Fruit fly (Drosophila melanogaster) whole organism, pupa: ENCODE data around the gene JhI-21.

Experiments
- CG10348 ChIP-seq: fragments of 200-800 bp; sonication (Bioruptor generic); IDR thresholded peaks from 2 replicates; pipeline ENCODE4 v1.3.6; 2022; ENCODE audit warnings: missing biosample characterization, missing genetic modification characterization
- CG12605 ChIP-seq: fragments of 200-800 bp; sonication (Bioruptor generic); IDR thresholded peaks from 2 replicates; pipeline ENCODE4 v1.3.6; 2022; ENCODE audit warnings: missing biosample characterization, missing genetic modification characterization
- CG13204 ChIP-seq: fragments of 200-800 bp; sonication (Bioruptor generic); optimal IDR thresholded peaks from 2 replicates; lab custom pipeline; 2018; ENCODE audit warnings: missing biosample characterization, mild to moderate bottlenecking, missing genetic modification characterization, moderate library complexity
- CG14655 ChIP-seq: fragments of 200-800 bp; sonication (Bioruptor generic); optimal IDR thresholded peaks from 3 replicates; lab custom pipeline; 2017; ENCODE audit warnings: mild to moderate bottlenecking, missing biosample characterization, missing genetic modification reagents, missing genetic modification characterization
- CG15710 ChIP-seq: fragments of 200-800 bp; sonication (Bioruptor generic); optimal IDR thresholded peaks from 2 replicates; lab custom pipeline; 2018; ENCODE audit warnings: missing biosample characterization, mild to moderate bottlenecking, missing genetic modification characterization, moderate library complexity
- CG17806 ChIP-seq: fragments of 200-800 bp; sonication (Bioruptor generic); optimal IDR thresholded peaks from 2 replicates; lab custom pipeline; 2018; ENCODE audit warnings: missing biosample characterization, mild to moderate bottlenecking, missing genetic modification characterization, moderate library complexity
- CG32121 ChIP-seq: fragments of 200-800 bp; sonication (Bioruptor generic); IDR thresholded peaks from 2 replicates; pipeline ENCODE4 v1.3.6; 2022; ENCODE audit warnings: missing biosample characterization, missing genetic modification characterization
- CG34367 ChIP-seq: fragments of 200-800 bp; sonication (Bioruptor generic); optimal IDR thresholded peaks from 2 replicates; lab custom pipeline; 2018; ENCODE audit warnings: missing biosample characterization, mild to moderate bottlenecking, missing genetic modification characterization
- CG4496 ChIP-seq: fragments of 200-800 bp; sonication (Bioruptor generic); IDR thresholded peaks from 3 replicates; pipeline ENCODE4 v1.3.6; 2022; ENCODE audit warnings: missing biosample characterization, missing genetic modification characterization
- CG8159 ChIP-seq: fragments of 200-800 bp; sonication (Bioruptor generic); optimal IDR thresholded peaks from 3 replicates; lab custom pipeline; 2018; ENCODE audit warnings: missing biosample characterization, mild to moderate bottlenecking, missing genetic modification characterization, moderate library complexity
- CG8301 ChIP-seq: fragments of 200-800 bp; sonication (Bioruptor generic); optimal IDR thresholded peaks from 2 replicates; lab custom pipeline; 2018; ENCODE audit warnings: missing biosample characterization, mild to moderate bottlenecking, missing genetic modification characterization
- CG9948 ChIP-seq: fragments of 200-800 bp; sonication (Bioruptor generic); optimal IDR thresholded peaks from 2 replicates; lab custom pipeline; 2018; ENCODE audit warnings: missing biosample characterization, mild to moderate bottlenecking, missing genetic modification characterization, moderate library complexity
- D1 ChIP-seq: fragments of 200-800 bp; sonication (Bioruptor generic); optimal IDR thresholded peaks from 2 replicates; lab custom pipeline; 2018; ENCODE audit warnings: missing biosample characterization, mild to moderate bottlenecking, missing genetic modification characterization, moderate library complexity
- EcR ChIP-seq: fragments of 200-800 bp; sonication (Bioruptor generic); optimal IDR thresholded peaks from 3 replicates; lab custom pipeline; 2019; ENCODE audit warnings: missing biosample characterization, missing genetic modification characterization, mild to moderate bottlenecking, moderate library complexity, missing genetic modification reagents
- Ets98B ChIP-seq: fragments of 200-800 bp; sonication (Bioruptor generic); IDR thresholded peaks from 2 replicates; pipeline ENCODE4 v1.3.6; 2022; ENCODE audit warnings: missing biosample characterization, missing genetic modification characterization
- Pif1A ChIP-seq: fragments of 200-800 bp; sonication (Bioruptor generic); optimal IDR thresholded peaks from 3 replicates; lab custom pipeline; 2016; ENCODE audit warnings: missing biosample characterization, missing genetic modification characterization
- Pif1B ChIP-seq: fragments of 200-800 bp; sonication (Bioruptor generic); optimal IDR thresholded peaks from 3 replicates; lab custom pipeline; 2016; ENCODE audit warnings: missing biosample characterization, missing genetic modification characterization
- Snoo ChIP-seq: fragments of 200-800 bp; sonication (Bioruptor generic); optimal IDR thresholded peaks from 3 replicates; lab custom pipeline; 2017; ENCODE audit warnings: missing biosample characterization, mild to moderate bottlenecking, missing genetic modification characterization, inconsistent platforms
- fd96Ca ChIP-seq: fragments of 200-800 bp; sonication (Bioruptor generic); IDR thresholded peaks from 3 replicates; pipeline ENCODE4 v1.3.6; 2022; ENCODE audit warnings: missing biosample characterization, missing genetic modification characterization
- gl ChIP-seq: fragments of 200-800 bp; sonication (Bioruptor generic); optimal IDR thresholded peaks from 2 replicates; lab custom pipeline; 2018; ENCODE audit warnings: missing biosample characterization, mild to moderate bottlenecking, missing genetic modification characterization
- rn ChIP-seq: fragments of 200-800 bp; sonication (Bioruptor generic); IDR thresholded peaks from 2 replicates; pipeline ENCODE4 v1.3.6; 2022; ENCODE audit warnings: missing biosample characterization, missing genetic modification characterization

JhI-21 gene

DNA sequence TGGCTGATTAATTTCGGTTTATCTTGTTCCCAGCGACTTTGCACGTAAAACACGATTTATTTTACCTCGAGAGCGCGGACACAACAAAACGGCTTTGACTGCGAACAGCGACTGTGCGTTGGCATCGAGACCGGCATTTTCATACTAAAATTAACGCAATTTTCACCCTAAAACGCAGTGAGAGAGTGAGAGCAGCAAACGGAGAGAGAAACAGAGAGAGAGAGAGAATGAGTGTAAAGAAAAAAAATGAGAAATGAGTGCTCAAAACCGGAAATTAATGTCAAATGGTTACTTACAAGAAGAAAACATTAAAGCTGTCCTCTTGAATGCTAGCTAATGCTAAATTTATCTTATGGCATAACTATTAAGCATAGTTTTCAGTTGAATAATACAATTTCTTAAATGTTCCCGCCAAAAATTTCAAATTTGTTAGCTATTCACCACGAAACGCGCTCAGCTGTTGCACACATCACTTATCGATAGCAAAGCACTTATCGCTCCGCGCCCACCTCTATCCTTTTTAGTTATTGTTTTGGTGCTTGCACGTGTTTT is at the start of gene JhI-21, which contains the start of the genes RpL7-like and CG34164:
TSS of gene JhI-21 (minus strand) at position 206 of the 552 bp plus-strand sequence.
TSS of gene RpL7-like (plus strand) at position 490 of the 552 bp plus-strand sequence.
TSS of gene CG34164 (plus strand) at position 512 of the 552 bp plus-strand sequence.
- TF ChIP-seq CG13204: no peak
- TF ChIP-seq CG8159 (tag; lab: Kevin White, UChicago): no peak
- peak; percentile 6 for TF ChIP-seq Snoo
- TF ChIP-seq rn (GFP tag; lab: Robert Waterston, UW): no peak
- no peak for TF ChIP-seq CG15710 (tag; lab: Kevin White, UChicago)
- peak; percentile 43; the same call in 1 of the 2 replicates for TF ChIP-seq CG12605
- TF ChIP-seq CG8301 (tag; lab: Kevin White, UChicago): no peak
- TF ChIP-seq CG10348 (GFP tag; lab: Robert Waterston, UW): no peak
- no peak for TF ChIP-seq EcR (GFP tag; lab: Kevin White, UChicago)
- TF ChIP-seq CG14655 (GFP tag; lab: Kevin White, UChicago): no peak
- no peak for TF ChIP-seq D1 (tag; lab: Kevin White, UChicago)
- no peak for TF ChIP-seq CG34367 (tag; lab: Kevin White, UChicago)
- peak; percentile 19; the same call in 1 of the 2 replicates for TF ChIP-seq Ets98B
- no peak for TF ChIP-seq Pif1A
- TF ChIP-seq CG4496 (GFP tag; lab: Robert Waterston, UW): no peak
- TF ChIP-seq CG9948 (tag; lab: Kevin White, UChicago): no peak
- no peak for TF ChIP-seq CG32121 (GFP tag; lab: Robert Waterston, UW)
- TF ChIP-seq CG17806: no peak
- TF ChIP-seq gl: no peak
- TF ChIP-seq fd96Ca (GFP tag; lab: Robert Waterston, UW): no peak
- TF ChIP-seq Pif1B (GFP tag; lab: Kevin White, UChicago): no peak
- TF ChIP-seq, all 21 proteins: peak for 3

dm6 chr2L:12103231-12104210 is 47.7 kb upstream of the JhI-21 start, which contains the start of the genes Patsas and ThrRS:
Gene Patsas, minus strand, starts transcription at chr2L:12103285.
Gene ThrRS, plus strand, starts transcription at chr2L:12103751.
- TF ChIP-seq CG8301 (tag; lab: Kevin White, UChicago): peak; percentile 73
- TF ChIP-seq CG14655 (GFP tag; lab: Kevin White, UChicago): no peak
- TF ChIP-seq CG8159 (tag; lab: Kevin White, UChicago): peak; percentile 82
- peak; percentile 92 for TF ChIP-seq CG4496 (GFP tag; lab: Robert Waterston, UW)
- no peak for TF ChIP-seq EcR (GFP tag; lab: Kevin White, UChicago)
- TF ChIP-seq rn (GFP tag; lab: Robert Waterston, UW): peak; percentile 65
- no peak for TF ChIP-seq D1 (tag; lab: Kevin White, UChicago)
- TF ChIP-seq Snoo: peak; percentile 76
- peak; percentile 81 for TF ChIP-seq CG17806
- TF ChIP-seq CG34367 (tag; lab: Kevin White, UChicago): peak; percentile 74
- TF ChIP-seq CG32121 (GFP tag; lab: Robert Waterston, UW): peak; percentile 80; the same call in 1 of the 2 replicates
- no peak for TF ChIP-seq gl
- peak; percentile 87 for TF ChIP-seq Ets98B
- TF ChIP-seq CG15710 (tag; lab: Kevin White, UChicago): peak; percentile 80
- no peak for TF ChIP-seq Pif1B (GFP tag; lab: Kevin White, UChicago)
- TF ChIP-seq CG12605: peak; percentile 71
- TF ChIP-seq CG10348 (GFP tag; lab: Robert Waterston, UW): peak; percentile 60
- peak; percentile 38; the same call in 2 of the 3 replicates for TF ChIP-seq fd96Ca (GFP tag; lab: Robert Waterston, UW)
- TF ChIP-seq CG9948 (tag; lab: Kevin White, UChicago): peak; percentile 80
- no peak for TF ChIP-seq CG13204
- TF ChIP-seq Pif1A: no peak

DNA sequence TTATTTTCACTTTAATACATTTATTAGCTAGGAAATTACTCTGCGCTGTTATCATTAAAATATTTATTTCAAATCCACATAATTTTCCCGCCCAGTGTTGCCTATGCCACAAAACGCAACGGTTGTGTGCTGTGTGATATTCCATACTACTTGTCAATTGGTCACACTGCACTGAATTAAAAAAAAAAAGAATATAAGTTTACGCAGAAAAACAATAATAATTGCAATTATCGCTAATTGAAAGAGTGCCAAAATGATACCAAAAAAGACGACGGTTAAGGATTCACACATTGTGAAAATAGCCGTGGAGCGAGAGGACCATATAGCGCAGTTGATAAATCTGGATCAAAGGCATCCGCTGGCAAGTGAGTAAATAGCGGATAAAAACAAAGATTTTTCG is 41.9 kb upstream of the JhI-21 start, which contains the start of gene Ced-12:
TSS of gene Ced-12 (plus strand) at position 141 of the 400 bp plus-strand sequence.
- TF ChIP-seq Ets98B (no peak), CG32121 (GFP tag; lab: Robert Waterston, UW) (no peak), CG4496 (GFP tag; lab: Robert Waterston, UW) (peak; percentile 52; the same call in 1 of the 3 replicates), CG8301 (tag; lab: Kevin White, UChicago) (no peak), rn (GFP tag; lab: Robert Waterston, UW) (0 out of 2 replicates have a peak, but pooled peaks have one; percentile 16), Pif1B (GFP tag; lab: Kevin White, UChicago) (no peak)

dm6 chr2L:12096396-12096813 is 40.6 kb upstream of the JhI-21 start, which contains the start of the genes CG6712 and Mt2:
Gene CG6712, minus strand, starts transcription at chr2L:12096511.
Gene Mt2, plus strand, starts transcription at chr2L:12096525.
- no peak for TF ChIP-seq CG10348 (GFP tag; lab: Robert Waterston, UW)
- TF ChIP-seq, all 21 proteins: peak for 0

DNA sequence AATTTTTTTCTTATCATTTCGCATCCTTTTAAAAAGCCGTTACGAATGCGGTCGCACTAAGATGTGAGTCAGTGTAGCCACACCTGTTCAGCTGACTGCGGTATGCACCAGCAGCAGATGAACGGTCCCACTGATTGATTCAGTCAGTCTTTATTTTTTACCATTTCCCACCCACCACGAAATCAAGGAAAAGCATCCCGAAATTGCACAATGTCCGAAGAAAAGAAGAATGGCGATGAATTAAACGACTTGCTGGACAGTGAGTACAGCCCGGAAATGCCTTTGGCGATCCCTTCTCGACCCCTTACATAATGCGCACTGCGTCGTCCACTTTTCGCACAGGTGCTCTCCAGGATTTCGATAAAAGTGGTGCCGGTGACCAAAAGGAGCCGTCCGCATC is 37.8 kb upstream of the JhI-21 start:
- TF ChIP-seq CG10348 (GFP tag; lab: Robert Waterston, UW) (no peak), fd96Ca (GFP tag; lab: Robert Waterston, UW) (no peak), D1 (tag; lab: Kevin White, UChicago) (no peak), gl (no peak), CG32121 (GFP tag; lab: Robert Waterston, UW) (no peak)
